Fruit fly (Drosophila melanogaster) whole organism, embryonic: ENCODE data around the gene Eo.

ENCODE experiments used
- BEAF-32 ChIP-seq: fragments of 200-800 bp; sonication (Bioruptor generic); optimal IDR thresholded peaks from 3 replicates; lab custom pipeline; 2017; ENCODE audit warnings: missing biosample characterization, missing genetic modification characterization, mild to moderate bottlenecking, moderate library complexity, missing genetic modification reagents
- CG10267 ChIP-seq: fragments of 200-800 bp; sonication (Bioruptor generic); optimal IDR thresholded peaks from 2 replicates; lab custom pipeline; 2018; ENCODE audit warnings: missing biosample characterization, mild to moderate bottlenecking, missing genetic modification characterization, moderate library complexity
- CG11247 ChIP-seq: fragments of 200-800 bp; sonication (Bioruptor generic); IDR thresholded peaks from 2 replicates; pipeline ENCODE4 v1.3.6; 2022; ENCODE audit warnings: missing biosample characterization, missing genetic modification characterization
- CG11398 ChIP-seq: fragments of 200-800 bp; sonication (Bioruptor generic); optimal IDR thresholded peaks from 2 replicates; lab custom pipeline; 2016; ENCODE audit warnings: missing biosample characterization, missing genetic modification characterization
- CG11560 ChIP-seq: fragments of 200-800 bp; sonication (Bioruptor generic); IDR thresholded peaks from 3 replicates; pipeline ENCODE4 v1.3.6; 2022; ENCODE audit warnings: missing biosample characterization, missing genetic modification characterization
- CG14710 ChIP-seq: fragments of 200-800 bp; sonication (Bioruptor generic); optimal IDR thresholded peaks from 3 replicates; lab custom pipeline; 2019; ENCODE audit warnings: missing biosample characterization, mild to moderate bottlenecking, missing genetic modification characterization, moderate library complexity
- CG15514 ChIP-seq: fragments of 200-800 bp; sonication (Bioruptor generic); optimal IDR thresholded peaks from 3 replicates; lab custom pipeline; 2017; ENCODE audit warnings: missing biosample characterization, missing genetic modification characterization, mild to moderate bottlenecking, moderate library complexity, missing genetic modification reagents
- CG16813 ChIP-seq: fragments of 200-800 bp; sonication (Bioruptor generic); IDR thresholded peaks from 3 replicates; pipeline ENCODE4 v1.3.6; 2022; ENCODE audit warnings: missing biosample characterization, missing genetic modification characterization; ENCODE audit not compliant: partially characterized antibody
- CG18476 ChIP-seq: fragments of 200-800 bp; sonication (Bioruptor generic); optimal IDR thresholded peaks from 2 replicates; lab custom pipeline; 2016; ENCODE audit warnings: missing biosample characterization, mild to moderate bottlenecking, missing genetic modification characterization
- CG32767 ChIP-seq: fragments of 200-800 bp; sonication (Bioruptor generic); IDR thresholded peaks from 2 replicates; pipeline ENCODE4 v1.3.6; 2022; ENCODE audit warnings: missing biosample characterization, missing genetic modification characterization
- CG7987 ChIP-seq: fragments of 200-800 bp; sonication (Bioruptor generic); optimal IDR thresholded peaks from 2 replicates; lab custom pipeline; 2018; ENCODE audit warnings: missing biosample characterization, mild to moderate bottlenecking, missing genetic modification characterization, moderate library complexity
- CrebB ChIP-seq: fragments of 200-800 bp; sonication (Bioruptor generic); optimal IDR thresholded peaks from 3 replicates; lab custom pipeline; 2018; ENCODE audit warnings: missing biosample characterization, mild to moderate bottlenecking, missing genetic modification characterization
- ERR ChIP-seq: fragments of 200-800 bp; sonication (Bioruptor generic); optimal IDR thresholded peaks from 2 replicates; lab custom pipeline; 2016; ENCODE audit warnings: missing biosample characterization, missing genetic modification characterization
- Gug ChIP-seq: fragments of 200-800 bp; sonication (Bioruptor generic); IDR thresholded peaks from 4 replicates; pipeline ENCODE4 v1.3.6; 2022; ENCODE audit warnings: missing biosample characterization, missing genetic modification characterization
- HLH3B ChIP-seq: fragments of 200-800 bp; sonication (Bioruptor generic); IDR thresholded peaks from 2 replicates; pipeline ENCODE4 v1.3.6; 2022; ENCODE audit warnings: missing biosample characterization, missing genetic modification characterization
- HLH4C ChIP-seq: fragments of 200-800 bp; sonication (Bioruptor generic); IDR thresholded peaks from 3 replicates; pipeline ENCODE4 v1.3.6; 2022; ENCODE audit warnings: missing biosample characterization, missing genetic modification characterization; ENCODE audit not compliant: partially characterized antibody
- Hey ChIP-seq: fragments of 200-800 bp; sonication (Bioruptor generic); optimal IDR thresholded peaks from 3 replicates; lab custom pipeline; 2018; ENCODE audit warnings: missing biosample characterization, mild to moderate bottlenecking, missing genetic modification characterization
- NK7.1 ChIP-seq: fragments of 200-800 bp; sonication (Bioruptor generic); optimal IDR thresholded peaks from 3 replicates; lab custom pipeline; 2016; ENCODE audit warnings: missing biosample characterization, missing genetic modification characterization
- Opbp ChIP-seq: fragments of 200-800 bp; sonication (Bioruptor generic); IDR thresholded peaks from 3 replicates; pipeline ENCODE4 v1.3.6; 2022; ENCODE audit warnings: missing biosample characterization, missing genetic modification characterization; ENCODE audit not compliant: partially characterized antibody
- Usf ChIP-seq: fragments of 200-800 bp; sonication (Bioruptor generic); optimal IDR thresholded peaks from 2 replicates; lab custom pipeline; 2017; ENCODE audit warnings: missing genotype, missing biosample characterization, missing genetic modification characterization
- bigmax ChIP-seq: fragments of 200-800 bp; sonication (Bioruptor generic); optimal IDR thresholded peaks from 2 replicates; lab custom pipeline; 2018; ENCODE audit warnings: missing biosample characterization, mild to moderate bottlenecking, missing genetic modification characterization
- cas ChIP-seq: fragments of 200-800 bp; sonication (Bioruptor generic); IDR thresholded peaks from 2 replicates; pipeline ENCODE4 v1.3.6; 2022; ENCODE audit warnings: missing biosample characterization, missing genetic modification characterization
- cato ChIP-seq: fragments of 200-800 bp; sonication (Bioruptor generic); optimal IDR thresholded peaks from 2 replicates; lab custom pipeline; 2016; ENCODE audit warnings: missing biosample characterization, missing genetic modification characterization, borderline replicate concordance
- cg ChIP-seq: fragments of 200-800 bp; sonication (Bioruptor generic); optimal IDR thresholded peaks from 3 replicates; lab custom pipeline; 2019; ENCODE audit warnings: missing biosample characterization, mild to moderate bottlenecking, missing genetic modification characterization, moderate library complexity
- croc ChIP-seq: fragments of 200-800 bp; sonication (Bioruptor generic); conservative IDR thresholded peaks from 3 replicates; pipeline ENCODE4 v1.3.6; 2022; ENCODE audit warnings: missing biosample characterization, missing genetic modification characterization
- cwo ChIP-seq: fragments of 200-800 bp; sonication (Bioruptor generic); optimal IDR thresholded peaks from 3 replicates; lab custom pipeline; 2017; ENCODE audit warnings: missing biosample characterization, missing genetic modification characterization, mild to moderate bottlenecking, moderate library complexity, missing genetic modification reagents
- dan ChIP-seq: fragments of 200-800 bp; sonication (Bioruptor generic); IDR thresholded peaks from 2 replicates; pipeline ENCODE4 v1.3.6; 2022; ENCODE audit warnings: missing biosample characterization, missing genetic modification characterization
- dimm ChIP-seq: fragments of 200-800 bp; sonication (Bioruptor generic); IDR thresholded peaks from 2 replicates; pipeline ENCODE4 v1.3.6; 2022; ENCODE audit warnings: missing biosample characterization, missing genetic modification characterization
- emc ChIP-seq: fragments of 200-800 bp; sonication (Bioruptor generic); optimal IDR thresholded peaks from 2 replicates; lab custom pipeline; 2016; ENCODE audit warnings: missing biosample characterization, missing genetic modification characterization
- fd64A ChIP-seq: fragments of 200-800 bp; sonication (Bioruptor generic); optimal IDR thresholded peaks from 3 replicates; lab custom pipeline; 2018; ENCODE audit warnings: missing biosample characterization, mild to moderate bottlenecking, missing genetic modification characterization
- fru ChIP-seq: fragments of >200 bp; optimal IDR thresholded peaks from 2 replicates; lab custom pipeline; 2017
- ftz-f1 ChIP-seq: fragments of 200-800 bp; sonication (Bioruptor generic); optimal IDR thresholded peaks from 2 replicates; lab custom pipeline; 2016; ENCODE audit warnings: missing biosample characterization, missing genetic modification characterization
- gt ChIP-seq: fragments of 200-800 bp; sonication (Bioruptor generic); IDR thresholded peaks from 2 replicates; pipeline ENCODE4 v1.3.6; 2022; ENCODE audit warnings: missing biosample characterization, missing genetic modification characterization
- lola ChIP-seq, 3 experiments: fragments of >200 bp in 2 of 3; fragments of 200-800 bp in 1 of 3; sonication (Bioruptor generic) in 1 of 3; optimal IDR thresholded peaks; 2 replicates each; lab custom pipeline; 2017 to 2019; ENCODE audit warnings: missing biosample characterization in 3 of 3, missing genetic modification characterization in 3 of 3, mild to moderate bottlenecking in 1 of 3, moderate library complexity in 1 of 3
- maf-S ChIP-seq: fragments of 200-800 bp; sonication (Bioruptor generic); optimal IDR thresholded peaks from 2 replicates; lab custom pipeline; 2016; ENCODE audit warnings: missing biosample characterization, missing genetic modification characterization
- mld ChIP-seq: fragments of 200-800 bp; sonication (Bioruptor generic); IDR thresholded peaks from 3 replicates; pipeline ENCODE4 v1.3.6; 2022; ENCODE audit warnings: missing biosample characterization, missing genetic modification characterization; ENCODE audit not compliant: partially characterized antibody
- nau ChIP-seq: fragments of 200-800 bp; sonication (Bioruptor generic); optimal IDR thresholded peaks from 3 replicates; lab custom pipeline; 2017; ENCODE audit warnings: missing biosample characterization, mild to moderate bottlenecking, missing genetic modification characterization, missing genetic modification reagents
- run ChIP-seq: fragments of 200-800 bp; sonication (Bioruptor generic); optimal IDR thresholded peaks from 3 replicates; lab custom pipeline; 2018; ENCODE audit warnings: missing biosample characterization, mild to moderate bottlenecking, missing genetic modification characterization
- schlank ChIP-seq: fragments of 200-800 bp; sonication (Bioruptor generic); optimal IDR thresholded peaks from 2 replicates; lab custom pipeline; 2018; ENCODE audit warnings: missing biosample characterization, mild to moderate bottlenecking, missing genetic modification characterization
- sd ChIP-seq: fragments of 200-800 bp; sonication (Bioruptor generic); optimal IDR thresholded peaks from 3 replicates; lab custom pipeline; 2018; ENCODE audit warnings: missing biosample characterization, mild to moderate bottlenecking, missing genetic modification characterization, moderate library complexity
- sens-2 ChIP-seq: fragments of 200-800 bp; sonication (Bioruptor generic); IDR thresholded peaks from 2 replicates; pipeline ENCODE4 v1.3.6; 2022; ENCODE audit warnings: missing biosample characterization, missing genetic modification characterization
- seq ChIP-seq: fragments of 200-800 bp; sonication (Bioruptor generic); IDR thresholded peaks from 2 replicates; pipeline ENCODE4 v1.3.6; 2022; ENCODE audit warnings: missing biosample characterization, missing genetic modification characterization
- sqz ChIP-seq: fragments of 200-800 bp; sonication (Bioruptor generic); optimal IDR thresholded peaks from 3 replicates; lab custom pipeline; 2018; ENCODE audit warnings: missing biosample characterization, mild to moderate bottlenecking, missing genetic modification characterization
- ttk ChIP-seq: fragments of 200-800 bp; sonication (Bioruptor generic); IDR thresholded peaks from 2 replicates; pipeline ENCODE4 v2.1.2; 2022; ENCODE audit warnings: missing biosample characterization, missing genetic modification characterization
- tx ChIP-seq: fragments of 200-800 bp; sonication (Bioruptor generic); optimal IDR thresholded peaks from 2 replicates; lab custom pipeline; 2016; ENCODE audit warnings: missing biosample characterization, missing genetic modification characterization
- wdn ChIP-seq: fragments of 200-800 bp; sonication (Bioruptor generic); IDR thresholded peaks from 2 replicates; pipeline ENCODE4 v1.3.6; 2022; ENCODE audit warnings: missing biosample characterization, missing genetic modification characterization
- zen2 ChIP-seq: fragments of 200-800 bp; sonication (Bioruptor generic); IDR thresholded peaks from 3 replicates; pipeline ENCODE4 v1.3.6; 2022; ENCODE audit warnings: missing biosample characterization, missing genetic modification characterization; ENCODE audit not compliant: partially characterized antibody

Eo gene

DNA sequence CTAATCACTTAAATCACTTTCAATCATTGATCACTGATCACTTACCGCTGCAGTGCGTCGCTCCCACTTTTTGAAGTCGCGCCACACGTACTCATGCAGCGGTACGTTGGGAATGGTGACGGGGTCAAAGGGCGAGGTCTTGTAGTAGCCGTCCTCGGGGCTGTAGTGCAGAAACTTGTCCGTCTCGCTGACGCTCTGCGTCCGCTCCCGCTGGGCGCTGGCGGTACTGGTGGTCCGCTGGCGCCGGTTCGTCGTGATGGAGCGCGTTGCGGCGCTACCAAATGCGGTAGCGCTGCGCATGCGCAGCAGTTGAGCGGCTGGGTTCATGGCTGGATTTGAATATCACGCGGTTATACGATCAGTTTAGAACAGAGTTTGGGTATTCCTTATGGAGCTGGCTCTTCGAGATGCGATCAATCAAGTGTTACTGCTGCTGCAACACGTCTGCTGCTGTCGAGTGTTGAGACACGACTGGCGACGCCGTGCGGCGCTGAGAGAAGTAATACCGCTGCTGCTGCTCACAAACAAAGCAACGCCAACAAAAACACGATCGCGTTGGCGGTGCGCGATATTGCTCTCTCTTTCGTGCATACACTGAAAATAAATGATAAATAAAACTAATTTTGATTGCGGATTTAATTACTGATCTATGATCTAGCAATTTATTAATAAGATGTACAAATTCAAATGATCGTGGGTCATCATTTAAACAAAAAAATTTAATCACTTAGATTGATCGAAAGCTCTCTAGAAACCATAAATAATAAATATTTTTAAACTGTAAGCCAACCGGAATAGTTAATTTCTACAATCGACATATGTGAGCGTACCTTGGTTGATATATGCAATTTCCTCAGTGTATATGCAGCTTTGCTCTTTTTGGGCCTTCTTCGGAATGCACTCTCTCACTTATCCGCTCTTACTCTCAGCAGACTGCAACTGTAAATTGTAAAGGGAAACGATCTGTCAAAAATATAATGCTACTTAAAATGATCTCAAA is 32.0 kb upstream of the Eo start (continued):
- TF ChIP-seq lola (GFP tag; optimal IDR thresholded peaks at IDR 0.05; lab: Kevin White, UChicago) (peak in 1 of 3 experiments; percentile 99), CG11247 (GFP tag; lab: Robert Waterston, UW) (peak; percentile 69; the same call in 1 of the 2 replicates), schlank (tag; lab: Kevin White, UChicago) (no peak), tx (GFP tag; lab: Kevin White, UChicago) (peak; percentile 68), CG14710 (peak; percentile 98), sens-2 (GFP tag; lab: Robert Waterston, UW) (peak; percentile 79), NK7.1 (peak; percentile 72), Gug (GFP tag; lab: Robert Waterston, UW) (peak; percentile 58; the same call in 3 of the 4 replicates), cato (peak; percentile 89), cwo (peak; percentile 77), bigmax (no peak), ftz-f1 (GFP tag; lab: Kevin White, UChicago) (no peak), Opbp (GFP tag; lab: Robert Waterston, UW) (peak; percentile 58; the same call in 1 of the 3 replicates), CG7987 (GFP tag; lab: Kevin White, UChicago) (peak; percentile 71), cg (no peak), CrebB (tag; lab: Kevin White, UChicago) (peak; percentile 74), maf-S (GFP tag; lab: Kevin White, UChicago) (peak; percentile 70), CG11560 (tag; lab: Robert Waterston, UW) (peak; percentile 63; the same call in 2 of the 3 replicates), Hey (peak; percentile 28), fru (lab: Kevin White, UChicago) (no peak), zen2 (GFP tag; lab: Robert Waterston, UW) (no peak), Usf (peak; percentile 85), fd64A (peak; percentile 76), CG11398 (GFP tag; lab: Kevin White, UChicago) (peak; percentile 56), gt (GFP tag; lab: Robert Waterston, UW) (peak; percentile 74), emc (GFP tag; lab: Kevin White, UChicago) (no peak), CG32767 (GFP tag; lab: Robert Waterston, UW) (peak; percentile 86), seq (GFP tag; lab: Robert Waterston, UW) (peak; percentile 84), HLH3B (peak; percentile 91), sd (peak; percentile 82), CG15514 (peak; percentile 53), ERR (GFP tag; lab: Kevin White, UChicago) (peak; percentile 20), HLH4C (GFP tag; lab: Robert Waterston, UW) (peak; percentile 35; the same call in 1 of the 3 replicates), wdn (peak; percentile 27; the same call in 1 of the 2 replicates), dimm (GFP tag; lab: Robert Waterston, UW) (peak; percentile 70), cas (GFP tag; lab: Robert Waterston, UW) (peak; percentile 27; the same call in 1 of the 2 replicates), CG10267 (tag; lab: Kevin White, UChicago) (peak; percentile 94), CG16813 (GFP tag; lab: Robert Waterston, UW) (peak; percentile 15; the same call in 1 of the 3 replicates), ttk (GFP tag; lab: Robert Waterston, UW) (peak; percentile 87), run (tag; lab: Kevin White, UChicago) (peak; percentile 91), sqz (GFP tag; lab: Kevin White, UChicago) (peak; percentile 95), nau (GFP tag; lab: Kevin White, UChicago) (peak; percentile 89), dan (GFP tag; lab: Robert Waterston, UW) (peak; percentile 73; the same call in 1 of the 2 replicates), CG18476 (GFP tag; lab: Kevin White, UChicago) (peak; percentile 93), BEAF-32 (GFP tag; lab: Kevin White, UChicago) (no peak), croc (GFP tag; lab: Robert Waterston, UW) (peak; percentile 95), mld (no peak)
